Fruit fly (Drosophila melanogaster) S2 (cell line): ENCODE results near the gene CG5800.

Source experiments
- CG8478 ChIP-seq: fragments of >200 bp; optimal IDR thresholded peaks from 2 replicates; lab custom pipeline; 2018
- CTCF ChIP-seq, 2 experiments: fragments of >200 bp; optimal IDR thresholded peaks; 2 replicates each; lab custom pipeline; 2018

DNA sequence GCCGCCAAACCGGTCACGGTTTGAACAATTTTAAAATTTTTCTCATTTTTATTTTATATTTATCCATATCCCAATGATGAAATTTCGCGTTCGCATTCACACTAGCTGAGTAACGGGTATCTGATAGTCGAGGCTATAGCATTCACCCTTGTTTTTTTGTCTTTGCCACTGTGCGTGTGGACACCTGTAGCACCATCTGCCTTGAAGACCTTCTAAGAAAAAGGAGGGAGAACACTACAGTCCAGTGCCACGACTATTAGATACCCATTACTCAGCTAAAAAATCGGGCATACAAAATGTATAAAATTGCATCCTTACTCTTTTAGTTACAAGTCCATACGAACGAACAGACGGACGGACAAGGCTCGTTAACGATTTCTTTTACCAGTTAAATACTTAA, 13.9 kb upstream of the CG5800 start:
- TF ChIP-seq CTCF (optimal IDR thresholded peaks at IDR 0.05; lab: Kevin White, UChicago): no peak
- TF ChIP-seq CG8478: no peak
